Worm (Caenorhabditis elegans): ENCODE measurements around the gene C08F8.3.

Gene C08F8.3

DNA sequence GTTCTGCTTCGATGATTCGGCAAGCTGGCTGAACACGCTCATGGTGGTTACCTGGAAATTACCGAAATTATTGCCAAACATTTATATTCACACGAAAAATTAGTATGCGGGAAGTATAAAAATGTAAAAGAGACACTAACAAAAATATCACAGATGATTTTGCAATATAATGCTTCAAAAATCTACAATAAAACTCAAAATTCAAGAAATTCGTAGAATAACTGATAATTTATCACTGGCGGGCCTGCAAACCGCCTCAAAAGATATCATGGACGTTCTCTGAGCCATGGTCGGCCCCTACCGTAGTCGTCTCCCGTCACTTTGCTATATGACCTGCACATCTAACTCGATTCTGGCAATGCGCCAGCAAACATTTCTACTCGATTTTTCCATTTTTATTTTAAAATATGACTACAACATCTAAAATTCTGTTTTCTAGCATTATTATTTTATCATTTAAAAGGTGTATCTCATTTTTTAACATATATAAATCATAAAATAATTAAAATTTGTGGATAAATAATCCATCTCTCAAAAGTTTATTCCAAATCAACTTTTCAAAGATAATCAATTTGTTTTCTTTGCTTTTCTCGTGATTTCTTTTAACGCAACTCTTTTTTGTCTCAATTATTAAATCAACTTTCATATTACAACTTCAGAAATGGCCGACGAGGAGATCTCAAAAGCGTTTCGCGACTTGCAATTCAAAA lies 5.2 kb upstream of the C08F8.3 start, which contains the start of the genes F01G4.6 and pfd-1 (continued):
- TF ChIP-seq nhr-237 (tag; optimal IDR thresholded peaks at IDR 0.05), result peak; percentile 85
- TF ChIP-seq snpc-4 (tag; optimal IDR thresholded peaks at IDR 0.05), result peak; percentile 80
- TF ChIP-seq nhr-11 (tag; optimal IDR thresholded peaks at IDR 0.05), result peak; percentile 90
- peak; percentile 96 for TF ChIP-seq nhr-85 (tag)
- TF ChIP-seq unc-98 (GFP tag; IDR thresholded peaks at IDR 0.05), result no peak; the same call in 1 of the 2 replicates
- peak; percentile 100 for TF ChIP-seq nhr-19 (GFP tag; conservative IDR thresholded peaks at IDR 0.05)
- TF ChIP-seq nhr-20 (tag; optimal IDR thresholded peaks at IDR 0.05), result peak; percentile 97
- TF ChIP-seq nhr-76 (tag; optimal IDR thresholded peaks at IDR 0.05), result no peak
- TF ChIP-seq C34B4.2 (tag; optimal IDR thresholded peaks at IDR 0.05), result peak; percentile 53
- TF ChIP-seq vab-15 (tag; optimal IDR thresholded peaks at IDR 0.05), result peak; percentile 83
- TF ChIP-seq fkh-8 (tag; optimal IDR thresholded peaks at IDR 0.05), result peak; percentile 95
- no peak for TF ChIP-seq nhr-28 (tag; optimal IDR thresholded peaks at IDR 0.05)
- TF ChIP-seq lin-39 (tag; optimal IDR thresholded peaks at IDR 0.05), result peak; percentile 58
- TF ChIP-seq C16A3.4 (tag; optimal IDR thresholded peaks at IDR 0.05), result peak; percentile 95
- peak; percentile 98 for TF ChIP-seq dsc-1 (tag; optimal IDR thresholded peaks at IDR 0.05)
- TF ChIP-seq pqm-1 (tag; optimal IDR thresholded peaks at IDR 0.05), result no peak
- peak; percentile 99 for TF ChIP-seq unc-130 (tag; optimal IDR thresholded peaks at IDR 0.05)
- TF ChIP-seq zag-1 (tag; optimal IDR thresholded peaks at IDR 0.05), result peak; percentile 97
- TF ChIP-seq mdl-1 (tag; optimal IDR thresholded peaks at IDR 0.05), result peak in 1 of 2 experiments; percentile 82
- TF ChIP-seq lsy-2 (tag; optimal IDR thresholded peaks at IDR 0.05), result peak; percentile 99
- TF ChIP-seq nhr-90 (tag; optimal IDR thresholded peaks at IDR 0.05; ENCODE audit: poor library complexity), result peak; percentile 92
- peak; percentile 91 for TF ChIP-seq jun-1 (tag; optimal IDR thresholded peaks at IDR 0.05)
- TF ChIP-seq ceh-88 (GFP tag; IDR thresholded peaks at IDR 0.05), result peak; percentile 91
- TF ChIP-seq blmp-1 (tag; optimal IDR thresholded peaks at IDR 0.05), result peak; percentile 88
- TF ChIP-seq nhr-84 (tag; optimal IDR thresholded peaks at IDR 0.05), result no peak
- TF ChIP-seq F16B12.6 (tag; optimal IDR thresholded peaks at IDR 0.05), result peak; percentile 73
- TF ChIP-seq pax-3 (tag; optimal IDR thresholded peaks at IDR 0.05), result peak; percentile 91
- TF ChIP-seq hlh-4 (tag; optimal IDR thresholded peaks at IDR 0.05), result no peak
- TF ChIP-seq efl-1 (optimal IDR thresholded peaks at IDR 0.05), result peak; percentile 89 to 92
- TF ChIP-seq efl-1 (GFP tag; optimal IDR thresholded peaks at IDR 0.05 in 1 of 2), result peak; percentile 81 to 98
- peak; percentile 51 for TF ChIP-seq hpl-2 (GFP tag; optimal IDR thresholded peaks at IDR 0.05)
- peak; percentile 98 for TF ChIP-seq xbp-1 (tag; optimal IDR thresholded peaks at IDR 0.05)
- peak; percentile 96 for TF ChIP-seq lin-14 (GFP tag; optimal IDR thresholded peaks at IDR 0.05)
- peak; percentile 86 for TF ChIP-seq lin-15B (tag; optimal IDR thresholded peaks at IDR 0.05)
- peak; percentile 83 for TF ChIP-seq zip-4 (GFP tag; optimal IDR thresholded peaks at IDR 0.05)
- no peak for TF ChIP-seq sptf-1 (tag; optimal IDR thresholded peaks at IDR 0.05)
- TF ChIP-seq lin-35 (GFP tag; optimal IDR thresholded peaks at IDR 0.05), result peak; percentile 87 to 91
- peak; percentile 95 to 97 (median 97) for TF ChIP-seq ceh-82 (tag; optimal IDR thresholded peaks at IDR 0.05)
- TF ChIP-seq lin-13 (GFP tag; optimal IDR thresholded peaks at IDR 0.05), result peak; percentile 93

DNA sequence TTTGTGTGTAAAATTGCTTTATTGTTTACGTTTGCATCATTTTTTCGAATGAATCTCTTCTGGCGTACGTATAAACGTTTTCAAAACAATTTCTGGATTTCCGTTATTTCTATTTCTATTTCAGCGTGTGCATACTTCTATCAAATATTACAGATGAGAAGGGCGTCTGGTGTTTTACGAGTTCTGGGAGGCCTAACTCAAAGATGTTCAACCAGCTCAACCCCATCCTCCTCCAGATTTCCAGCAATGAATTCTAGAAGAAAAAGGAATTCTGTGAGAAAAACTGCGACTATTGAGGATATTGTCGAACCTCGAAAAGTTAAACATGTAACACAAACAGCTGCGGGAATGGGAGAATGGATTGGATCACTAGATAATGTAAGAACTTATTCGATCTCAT lies 4.0 kb upstream of the C08F8.3 start, which contains the start of gene C08F8.2:
TSS of gene C08F8.2 (plus strand) at position 154 of the 400 bp plus-strand sequence.
- TF ChIP-seq ama-1 (optimal IDR thresholded peaks at IDR 0.05) (peak; percentile 67), nhr-19 (GFP tag; conservative IDR thresholded peaks at IDR 0.05) (peak; percentile 30; the same call in 1 of the 2 replicates), pax-3 (tag; optimal IDR thresholded peaks at IDR 0.05) (no peak), hpl-2 (GFP tag; optimal IDR thresholded peaks at IDR 0.05) (no peak), zag-1 (tag; optimal IDR thresholded peaks at IDR 0.05) (no peak), nhr-12 (tag; optimal IDR thresholded peaks at IDR 0.05) (no peak), ztf-4 (tag; optimal IDR thresholded peaks at IDR 0.05) (peak; percentile 13)

All from whole organism, L1 larva.